Fruit fly (Drosophila melanogaster) whole organism, embryonic: ENCODE data around the gene klar.
A peak's percentile ranks its signal among the peaks of the same experiment; 100 is the strongest.

ENCODE experiments used
- CG11398 ChIP-seq: fragments of 200-800 bp; sonication (Bioruptor generic); optimal IDR thresholded peaks from 2 replicates; lab custom pipeline; 2016; ENCODE audit warnings: missing biosample characterization, missing genetic modification characterization
- CG12299 ChIP-seq: fragments of 200-800 bp; sonication (Bioruptor generic); optimal IDR thresholded peaks from 2 replicates; lab custom pipeline; 2018; ENCODE audit warnings: missing biosample characterization, mild to moderate bottlenecking, missing genetic modification characterization
- CG12659 ChIP-seq: fragments of 200-800 bp; sonication (Bioruptor generic); optimal IDR thresholded peaks from 3 replicates; lab custom pipeline; 2017; ENCODE audit warnings: mild to moderate bottlenecking, missing biosample characterization, missing genetic modification reagents, missing genetic modification characterization
- CG12744 ChIP-seq: fragments of 200-800 bp; sonication (Bioruptor generic); optimal IDR thresholded peaks from 2 replicates; lab custom pipeline; 2016; ENCODE audit warnings: missing biosample characterization, missing genetic modification characterization
- CG13287 ChIP-seq: fragments of 200-800 bp; sonication (Bioruptor generic); IDR thresholded peaks from 2 replicates; pipeline ENCODE4 v1.3.6; 2022; ENCODE audit warnings: missing biosample characterization, missing genetic modification characterization; ENCODE audit not compliant: partially characterized antibody
- CG13775 ChIP-seq: fragments of 200-800 bp; sonication (Bioruptor generic); optimal IDR thresholded peaks from 3 replicates; lab custom pipeline; 2017; ENCODE audit warnings: missing biosample characterization, mild to moderate bottlenecking, missing genetic modification characterization
- CG15479 ChIP-seq: fragments of 200-800 bp; sonication (Bioruptor generic); optimal IDR thresholded peaks from 3 replicates; lab custom pipeline; 2019; ENCODE audit warnings: missing biosample characterization, mild to moderate bottlenecking, missing genetic modification characterization, moderate library complexity
- CG15514 ChIP-seq: fragments of 200-800 bp; sonication (Bioruptor generic); optimal IDR thresholded peaks from 3 replicates; lab custom pipeline; 2017; ENCODE audit warnings: missing biosample characterization, missing genetic modification characterization, mild to moderate bottlenecking, moderate library complexity, missing genetic modification reagents
- CG1602 ChIP-seq: fragments of 200-800 bp; sonication (Bioruptor generic); optimal IDR thresholded peaks from 3 replicates; lab custom pipeline; 2016; ENCODE audit warnings: missing biosample characterization, missing genetic modification characterization
- CG16779 ChIP-seq: fragments of 200-800 bp; sonication (Bioruptor generic); IDR thresholded peaks from 2 replicates; pipeline ENCODE4 v1.3.6; 2022; ENCODE audit warnings: missing biosample characterization, missing genetic modification characterization
- CG1832 ChIP-seq: fragments of 200-800 bp; sonication (Bioruptor generic); optimal IDR thresholded peaks from 2 replicates; lab custom pipeline; 2017; ENCODE audit warnings: missing biosample characterization, mild to moderate bottlenecking, missing genetic modification characterization, inconsistent platforms
- CG3281 ChIP-seq: fragments of 200-800 bp; sonication (Bioruptor generic); optimal IDR thresholded peaks from 3 replicates; lab custom pipeline; 2017; ENCODE audit warnings: missing biosample characterization, mild to moderate bottlenecking, missing genetic modification characterization
- CG4328 ChIP-seq: fragments of 200-800 bp; sonication (Bioruptor generic); optimal IDR thresholded peaks from 3 replicates; lab custom pipeline; 2017; ENCODE audit warnings: missing biosample characterization, missing genetic modification reagents, missing genetic modification characterization
- CG6175 ChIP-seq: fragments of 200-800 bp; sonication (Bioruptor generic); IDR thresholded peaks from 3 replicates; pipeline ENCODE4 v1.3.6; 2022; ENCODE audit warnings: missing biosample characterization, missing genetic modification characterization
- CG6683 ChIP-seq: fragments of 200-800 bp; sonication (Bioruptor generic); optimal IDR thresholded peaks from 2 replicates; lab custom pipeline; 2017; ENCODE audit warnings: missing biosample characterization, mild to moderate bottlenecking, missing genetic modification characterization, missing genetic modification reagents
- CG7839 ChIP-seq: fragments of 200-800 bp; sonication (Bioruptor generic); optimal IDR thresholded peaks from 3 replicates; lab custom pipeline; 2018; ENCODE audit warnings: missing biosample characterization, mild to moderate bottlenecking, missing genetic modification characterization, moderate library complexity
- D19A ChIP-seq: fragments of 200-800 bp; optimal IDR thresholded peaks from 3 replicates; lab custom pipeline; 2019; ENCODE audit warnings: missing biosample characterization, mild to moderate bottlenecking, missing genetic modification characterization, moderate library complexity
- Dek ChIP-seq: fragments of 200-800 bp; sonication (Bioruptor generic); optimal IDR thresholded peaks from 3 replicates; lab custom pipeline; 2019; ENCODE audit warnings: missing biosample characterization, mild to moderate bottlenecking, missing genetic modification characterization, moderate library complexity
- Dip3 ChIP-seq: fragments of 200-800 bp; sonication (Bioruptor generic); optimal IDR thresholded peaks from 3 replicates; lab custom pipeline; 2016; ENCODE audit warnings: missing biosample characterization, missing genetic modification characterization
- Dp ChIP-seq: fragments of 200-800 bp; sonication (Bioruptor generic); optimal IDR thresholded peaks from 2 replicates; lab custom pipeline; 2018; ENCODE audit warnings: missing biosample characterization, mild to moderate bottlenecking, missing genetic modification characterization, moderate library complexity
- Fer3 ChIP-seq: fragments of 200-800 bp; sonication (Bioruptor generic); optimal IDR thresholded peaks from 2 replicates; lab custom pipeline; 2018; ENCODE audit warnings: missing biosample characterization, mild to moderate bottlenecking, missing genetic modification characterization, moderate library complexity
- Gsc ChIP-seq: fragments of 200-800 bp; sonication (Bioruptor generic); IDR thresholded peaks from 2 replicates; pipeline ENCODE4 v1.3.6; 2022; ENCODE audit warnings: missing biosample characterization, missing genetic modification characterization
- Gug ChIP-seq: fragments of 200-800 bp; sonication (Bioruptor generic); IDR thresholded peaks from 4 replicates; pipeline ENCODE4 v1.3.6; 2022; ENCODE audit warnings: missing biosample characterization, missing genetic modification characterization
- HmgZ ChIP-seq: fragments of 200-800 bp; sonication (Bioruptor generic); optimal IDR thresholded peaks from 2 replicates; lab custom pipeline; 2018; ENCODE audit warnings: missing biosample characterization, mild to moderate bottlenecking, missing genetic modification characterization
- Kr ChIP-seq: fragments of 200-800 bp; sonication (Bioruptor generic); optimal IDR thresholded peaks from 2 replicates; lab custom pipeline; 2017; ENCODE audit warnings: missing biosample characterization, mild to moderate bottlenecking, missing genetic modification characterization
- Meics ChIP-seq: fragments of 200-800 bp; sonication (Bioruptor generic); optimal IDR thresholded peaks from 2 replicates; lab custom pipeline; 2017; ENCODE audit warnings: missing biosample characterization, mild to moderate bottlenecking, missing genetic modification characterization
- NK7.1 ChIP-seq: fragments of 200-800 bp; sonication (Bioruptor generic); optimal IDR thresholded peaks from 3 replicates; lab custom pipeline; 2016; ENCODE audit warnings: missing biosample characterization, missing genetic modification characterization
- Ravus ChIP-seq: fragments of 200-800 bp; sonication (Bioruptor generic); IDR thresholded peaks from 2 replicates; pipeline ENCODE4 v1.3.6; 2022; ENCODE audit warnings: missing biosample characterization, missing genetic modification characterization
- Sin3A ChIP-seq: fragments of >200 bp; optimal IDR thresholded peaks from 2 replicates; lab custom pipeline; 2018
- Sox100B ChIP-seq: fragments of 200-800 bp; sonication (Bioruptor generic); optimal IDR thresholded peaks from 3 replicates; lab custom pipeline; 2018; ENCODE audit warnings: missing biosample characterization, mild to moderate bottlenecking, missing genetic modification characterization
- TFAM ChIP-seq: fragments of 200-800 bp; sonication (Bioruptor generic); optimal IDR thresholded peaks from 2 replicates; lab custom pipeline; 2017; ENCODE audit warnings: missing biosample characterization, missing genetic modification characterization, inconsistent platforms
- amos ChIP-seq: fragments of 200-800 bp; sonication (Bioruptor generic); IDR thresholded peaks from 2 replicates; pipeline ENCODE4 v1.3.6; 2022; ENCODE audit warnings: missing biosample characterization, missing genetic modification characterization; ENCODE audit not compliant: partially characterized antibody
- ash1 ChIP-seq: fragments of 200-800 bp; sonication (Bioruptor generic); optimal IDR thresholded peaks from 2 replicates; lab custom pipeline; 2018; ENCODE audit warnings: missing biosample characterization, mild to moderate bottlenecking, missing genetic modification characterization
- crc ChIP-seq: fragments of 200-800 bp; sonication (Bioruptor generic); optimal IDR thresholded peaks from 2 replicates; lab custom pipeline; 2016; ENCODE audit warnings: missing biosample characterization, missing genetic modification characterization
- crol ChIP-seq: fragments of 200-800 bp; sonication (Bioruptor generic); IDR thresholded peaks from 2 replicates; pipeline ENCODE4 v1.3.6; 2022; ENCODE audit warnings: missing biosample characterization, missing genetic modification characterization
- dysf ChIP-seq: fragments of 200-800 bp; sonication (Bioruptor generic); IDR thresholded peaks from 3 replicates; pipeline ENCODE4 v1.3.6; 2022; ENCODE audit warnings: missing biosample characterization, missing genetic modification characterization
- esg ChIP-seq: fragments of 200-800 bp; sonication (Bioruptor generic); conservative IDR thresholded peaks from 2 replicates; pipeline ENCODE4 v1.3.6; 2022; ENCODE audit warnings: missing biosample characterization, missing genetic modification characterization
- gsb ChIP-seq: fragments of 200-800 bp; sonication (Bioruptor generic); IDR thresholded peaks from 2 replicates; pipeline ENCODE4 v1.3.6; 2022; ENCODE audit warnings: missing biosample characterization, missing genetic modification characterization
- hkb ChIP-seq, 2 experiments: fragments of 200-800 bp in 1 of 2; fragments of >200 bp in 1 of 2; sonication (Bioruptor generic) in 1 of 2; IDR thresholded peaks in 1 of 2; optimal IDR thresholded peaks in 1 of 2; 2 replicates each; pipeline versions ENCODE4 v1.3.6 to Lab custom; 2017 to 2022; ENCODE audit warnings: missing biosample characterization in 1 of 2, missing genetic modification characterization in 1 of 2
- hth ChIP-seq: fragments of >200 bp; optimal IDR thresholded peaks from 2 replicates; lab custom pipeline; 2017; ENCODE audit warnings: inconsistent platforms
- knrl ChIP-seq: fragments of 200-800 bp; sonication (Bioruptor generic); IDR thresholded peaks from 3 replicates; pipeline ENCODE4 v1.3.6; 2022; ENCODE audit warnings: missing biosample characterization, missing genetic modification characterization; ENCODE audit not compliant: partially characterized antibody
- nom ChIP-seq: fragments of 200-800 bp; sonication (Bioruptor generic); optimal IDR thresholded peaks from 2 replicates; lab custom pipeline; 2017; ENCODE audit warnings: missing biosample characterization, missing genetic modification characterization, mild to moderate bottlenecking, moderate library complexity, missing genetic modification reagents
- p53 ChIP-seq: fragments of 200-800 bp; sonication (Bioruptor generic); optimal IDR thresholded peaks from 2 replicates; lab custom pipeline; 2016; ENCODE audit warnings: missing biosample characterization, missing genetic modification characterization
- pan ChIP-seq, 4 experiments: fragments of >200 bp in 3 of 4; fragments of 200-800 bp in 1 of 4; sonication (Bioruptor generic) in 1 of 4; optimal IDR thresholded peaks in 3 of 4; IDR thresholded peaks in 1 of 4; 2 replicates each; pipeline versions ENCODE4 v1.3.6 to Lab custom; 2017 to 2022; ENCODE audit warnings: missing biosample characterization in 2 of 4, missing genetic modification characterization in 2 of 4, mixed read lengths in 1 of 4
- rib ChIP-seq: fragments of 200-800 bp; sonication (Bioruptor generic); IDR thresholded peaks from 2 replicates; pipeline ENCODE4 v1.3.6; 2022; ENCODE audit warnings: missing biosample characterization, missing genetic modification characterization
- sob ChIP-seq: fragments of 200-800 bp; sonication (Bioruptor generic); IDR thresholded peaks from 2 replicates; pipeline ENCODE4 v1.3.6; 2022; ENCODE audit warnings: missing biosample characterization, missing genetic modification characterization
- sr ChIP-seq: fragments of 200-800 bp; sonication (Bioruptor generic); IDR thresholded peaks from 3 replicates; pipeline ENCODE4 v1.3.6; 2022; ENCODE audit warnings: missing biosample characterization, missing genetic modification characterization
- sug ChIP-seq: fragments of 200-800 bp; optimal IDR thresholded peaks from 2 replicates; lab custom pipeline; 2019; ENCODE audit warnings: missing biosample characterization, mild to moderate bottlenecking, missing genetic modification characterization, moderate library complexity

The klar gene

dm6 chr3L:548304-549198, 8.1 kb upstream of the klar start (continued):
- TF ChIP-seq CG12659 (GFP tag; lab: Kevin White, UChicago) (peak; percentile 5), Gsc (GFP tag; lab: Robert Waterston, UW) (no peak), Fer3 (tag; lab: Kevin White, UChicago) (peak; percentile 4), CG15514 (GFP tag; lab: Kevin White, UChicago) (peak; percentile 34), sob (peak; percentile 5; the same call in 1 of the 2 replicates), dysf (GFP tag; lab: Robert Waterston, UW) (no peak), CG6683 (GFP tag; lab: Kevin White, UChicago) (no peak), CG12744 (GFP tag; lab: Kevin White, UChicago) (no peak), Kr (GFP tag; lab: Kevin White, UChicago) (no peak), Dp (no peak), CG7839 (tag; lab: Kevin White, UChicago) (no peak), NK7.1 (GFP tag; lab: Kevin White, UChicago) (no peak), CG1832 (GFP tag; lab: Kevin White, UChicago) (no peak), CG16779 (0 out of 2 replicates have a peak, but pooled peaks have one; percentile 24), Gug (GFP tag; lab: Robert Waterston, UW) (no peak), Meics (GFP tag; lab: Kevin White, UChicago) (peak; percentile 37), crol (GFP tag; lab: Robert Waterston, UW) (peak; percentile 74), crc (GFP tag; lab: Kevin White, UChicago) (no peak), ash1 (GFP tag; lab: Kevin White, UChicago) (peak; percentile 28), HmgZ (peak; percentile 9), knrl (GFP tag; lab: Robert Waterston, UW) (no peak), pan (optimal IDR thresholded peaks at IDR 0.05; lab: Kevin White, UChicago) (no peak), pan (GFP tag; optimal IDR thresholded peaks at IDR 0.05 in 1 of 2, IDR thresholded peaks at IDR 0.05 in 1 of 2) (no peak), CG11398 (no peak), D19A (tag; lab: Kevin White, UChicago) (no peak), CG13287 (no peak), hkb (optimal IDR thresholded peaks at IDR 0.05; lab: Kevin White, UChicago) (no peak), hkb (GFP tag; IDR thresholded peaks at IDR 0.05; lab: Robert Waterston, UW) (no peak), sug (tag; lab: Kevin White, UChicago) (peak; percentile 84), Dek (no peak), p53 (GFP tag; lab: Kevin White, UChicago) (peak; percentile 94), Sin3A (lab: Kevin White, UChicago) (no peak), nom (peak; percentile 23), CG12299 (tag; lab: Kevin White, UChicago) (peak; percentile 52), rib (GFP tag; lab: Robert Waterston, UW) (peak; percentile 45; the same call in 1 of the 2 replicates), CG1602 (GFP tag; lab: Kevin White, UChicago) (no peak), hth (no peak), Sox100B (no peak), CG3281 (GFP tag; lab: Kevin White, UChicago) (peak; percentile 32), amos (GFP tag; lab: Robert Waterston, UW) (0 out of 2 replicates have a peak, but pooled peaks have one; percentile 17), Ravus (no peak), CG6175 (GFP tag; lab: Robert Waterston, UW) (0 out of 3 replicates have a peak, but pooled peaks have one; percentile 31), CG4328 (GFP tag; lab: Kevin White, UChicago) (peak; percentile 7), Dip3 (GFP tag; lab: Kevin White, UChicago) (no peak), gsb (GFP tag; lab: Robert Waterston, UW) (no peak), TFAM (GFP tag; lab: Kevin White, UChicago) (no peak), sr (GFP tag; lab: Robert Waterston, UW) (no peak), CG13775 (GFP tag; lab: Kevin White, UChicago) (no peak), esg (GFP tag; lab: Robert Waterston, UW) (no peak), CG15479 (GFP tag; lab: Kevin White, UChicago) (peak; percentile 22)
